Worm (Caenorhabditis elegans): Measurements from ENCODE around the gene F49F1.11.

- TF ChIP-seq hrde-1 (tag; optimal IDR thresholded peaks at IDR 0.05; ENCODE audit: borderline replicate concordance) (no peak), ceh-58 (GFP tag; IDR thresholded peaks at IDR 0.05) (no peak), cebp-1 (GFP tag; IDR thresholded peaks at IDR 0.05) (no peak), cebp-1 (tag; optimal IDR thresholded peaks at IDR 0.05) (no peak), Y67H2A.10 (GFP tag; conservative IDR thresholded peaks at IDR 0.05) (no peak), ets-4 (GFP tag; optimal IDR thresholded peaks at IDR 0.05) (no peak), lsy-27 (tag; optimal IDR thresholded peaks at IDR 0.05; ENCODE audit: borderline replicate concordance, insufficient read depth) (no peak), ama-1 (optimal IDR thresholded peaks at IDR 0.05) (no peak), ama-1 (GFP tag; optimal IDR thresholded peaks at IDR 0.05) (no peak)
Observed at ce11 chrIV:4108767-4109166, 32.4 kb downstream of the F49F1.11 start, which contains the start of gene C35B1.7.

All from whole organism, young adult.